Worm (Caenorhabditis elegans) whole organism, L3 larva: ENCODE results near the gene let-92.

Experiments
- ceh-16 ChIP-seq: sonication (generic microtip); optimal IDR thresholded peaks from 2 replicates; lab custom pipeline; 2017; ENCODE audit warnings: missing biosample characterization, missing genetic modification characterization
- daf-12 ChIP-seq: fragments of 150-350 bp; optimal IDR thresholded peaks from 2 replicates; lab custom pipeline; 2014; ENCODE audit warnings: missing biosample characterization, missing genetic modification reagents, missing genetic modification characterization
- fos-1 ChIP-seq: fragments of 150-350 bp; optimal IDR thresholded peaks from 2 replicates; lab custom pipeline; 2014; ENCODE audit warnings: missing biosample characterization, missing genetic modification characterization
- lin-39 ChIP-seq: fragments of 150-350 bp; optimal IDR thresholded peaks from 2 replicates; lab custom pipeline; 2018; ENCODE audit warnings: missing biosample characterization, missing genetic modification reagents, missing genetic modification characterization
- nhr-11 ChIP-seq: fragments of 150-350 bp; optimal IDR thresholded peaks from 2 replicates; lab custom pipeline; 2014; ENCODE audit warnings: missing biosample characterization, missing genetic modification characterization
- nhr-23 ChIP-seq: fragments of 150-350 bp; optimal IDR thresholded peaks from 2 replicates; lab custom pipeline; 2014; ENCODE audit warnings: missing biosample characterization, missing genetic modification reagents, missing genetic modification characterization
- nhr-237 ChIP-seq: fragments of 150-350 bp; optimal IDR thresholded peaks from 2 replicates; lab custom pipeline; 2014; ENCODE audit warnings: missing biosample characterization, missing genetic modification characterization
- nhr-28 ChIP-seq: fragments of 150-350 bp; optimal IDR thresholded peaks from 2 replicates; lab custom pipeline; 2014; ENCODE audit warnings: missing biosample characterization, missing genetic modification characterization
- pqm-1 ChIP-seq: fragments of 150-350 bp; optimal IDR thresholded peaks from 2 replicates; lab custom pipeline; 2017; ENCODE audit warnings: missing biosample characterization, missing genetic modification characterization, inconsistent platforms
- tbx-2 ChIP-seq: sonication (generic microtip); optimal IDR thresholded peaks from 2 replicates; lab custom pipeline; 2016; ENCODE audit warnings: mild to moderate bottlenecking, missing genetic modification characterization, missing compliant biosample characterization
- ztf-11 ChIP-seq: fragments of 150-350 bp; optimal IDR thresholded peaks from 2 replicates; lab custom pipeline; 2014; ENCODE audit warnings: missing biosample characterization, missing genetic modification characterization

DNA sequence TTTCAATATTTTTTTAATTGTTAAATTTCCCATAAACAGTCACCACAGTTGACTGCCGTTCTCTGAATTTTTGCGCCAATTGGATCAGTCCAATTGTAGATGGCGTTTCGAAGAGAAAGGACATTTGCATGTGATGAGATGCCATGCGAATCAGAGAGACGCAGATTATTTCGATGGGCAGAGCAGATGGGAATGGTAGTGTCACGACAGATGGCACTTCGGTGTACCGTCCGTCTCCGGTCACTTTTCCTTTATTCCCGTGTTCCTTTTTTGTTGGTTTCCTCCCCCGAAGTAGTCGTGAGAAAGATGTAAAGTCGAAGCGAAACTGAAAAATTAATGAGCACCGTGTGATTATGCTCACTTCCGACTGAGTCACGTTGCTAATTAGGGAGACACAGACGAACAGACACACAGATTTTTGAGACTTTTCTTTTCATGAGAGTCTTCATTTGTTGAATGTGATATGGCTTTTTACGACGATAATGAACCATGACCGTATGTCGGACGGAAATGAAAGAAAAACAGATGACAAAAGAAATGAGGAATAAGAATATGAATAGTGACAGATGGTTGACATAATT lies 9.5 kb downstream of the let-92 start:
- TF ChIP-seq ztf-11 (tag; lab: Kevin White, UChicago) = no peak
- TF ChIP-seq nhr-237 (tag; lab: Kevin White, UChicago) = no peak
- no peak for TF ChIP-seq daf-12 (tag; lab: Kevin White, UChicago)
- no peak for TF ChIP-seq ceh-16 (tag; lab: Kevin White, UChicago)
- TF ChIP-seq nhr-11 (tag; lab: Kevin White, UChicago) = no peak
- no peak for TF ChIP-seq tbx-2 (tag; lab: Kevin White, UChicago)
- TF ChIP-seq pqm-1 (tag; lab: Kevin White, UChicago) = no peak
- TF ChIP-seq fos-1 (tag; lab: Kevin White, UChicago) = no peak
- no peak for TF ChIP-seq lin-39
- no peak for TF ChIP-seq nhr-28 (tag; lab: Kevin White, UChicago)
- TF ChIP-seq nhr-23 = no peak
